Fruit fly (Drosophila melanogaster) whole organism: Measurements from ENCODE around the gene sdt.

Experiments used
- CG8478 ChIP-seq: fragments of >200 bp; optimal IDR thresholded peaks from 2 replicates; lab custom pipeline; 2018; ENCODE audit warnings: inconsistent platforms
- EcR ChIP-seq, 2 experiments: fragments of >200 bp; optimal IDR thresholded peaks; 2 replicates each; lab custom pipeline; 2017; ENCODE audit warnings: missing biosample characterization in 2 of 2, missing genetic modification characterization in 2 of 2, missing genetic modification reagents in 2 of 2
- pan ChIP-seq: fragments of >200 bp; optimal IDR thresholded peaks from 2 replicates; lab custom pipeline; 2017
- psq ChIP-seq: fragments of >200 bp; optimal IDR thresholded peaks from 2 replicates; lab custom pipeline; 2017
- usp ChIP-seq: fragments of >200 bp; optimal IDR thresholded peaks from 2 replicates; lab custom pipeline; 2017; ENCODE audit warnings: missing biosample characterization, missing genetic modification characterization, mixed read lengths

DNA sequence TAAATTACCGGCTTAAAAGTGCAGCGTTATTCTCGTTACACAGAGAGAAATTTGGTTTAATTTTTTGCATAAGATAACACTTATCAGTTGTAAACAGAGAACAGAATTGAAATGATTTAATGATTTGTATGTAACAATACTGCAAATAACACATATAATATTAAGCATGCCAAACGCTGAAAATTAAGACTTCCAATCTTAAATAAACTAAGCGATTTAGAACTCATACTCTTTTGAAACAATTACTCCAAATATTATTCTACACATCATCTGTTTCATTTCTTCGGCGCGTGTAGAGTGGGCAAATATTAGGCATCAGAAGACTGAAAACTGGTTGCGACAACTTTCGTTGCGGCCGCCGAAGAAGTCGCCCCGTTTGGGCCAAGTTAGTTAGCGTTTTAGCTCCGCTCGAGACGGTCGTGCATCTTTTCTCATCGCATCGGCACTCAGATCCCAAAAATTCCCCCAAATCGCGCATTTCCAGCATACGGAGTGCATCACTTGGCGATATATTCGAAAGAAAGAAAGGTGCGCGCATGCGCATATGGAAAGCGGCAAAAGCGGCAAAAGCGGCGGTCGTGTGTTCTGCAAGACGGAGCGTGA is 74.0 kb downstream of the sdt start, which contains the start of gene CG1632:
- TF ChIP-seq EcR (GFP tag; optimal IDR thresholded peaks at IDR 0.05; lab: Kevin White, UChicago) (no peak), psq (no peak), pan (lab: Kevin White, UChicago) (no peak), usp (GFP tag; lab: Kevin White, UChicago) (no peak), CG8478 (no peak)
